Fruit fly (Drosophila melanogaster) whole organism, embryonic: Measurements from ENCODE around the gene CG18748.

Experiments
- CG10267 ChIP-seq: fragments of 200-800 bp; sonication (Bioruptor generic); optimal IDR thresholded peaks from 2 replicates; lab custom pipeline; 2018; ENCODE audit warnings: missing biosample characterization, mild to moderate bottlenecking, missing genetic modification characterization, moderate library complexity
- CG10959 ChIP-seq: fragments of 200-800 bp; sonication (Bioruptor generic); IDR thresholded peaks from 2 replicates; pipeline ENCODE4 v1.3.6; 2022; ENCODE audit warnings: missing biosample characterization, missing genetic modification characterization
- CG12071 ChIP-seq: fragments of 200-800 bp; sonication (Bioruptor generic); optimal IDR thresholded peaks from 3 replicates; lab custom pipeline; 2018; ENCODE audit warnings: missing biosample characterization, mild to moderate bottlenecking, missing genetic modification characterization
- CG12155 ChIP-seq: fragments of 200-800 bp; sonication (Bioruptor generic); optimal IDR thresholded peaks from 3 replicates; lab custom pipeline; 2016; ENCODE audit warnings: missing biosample characterization, missing genetic modification characterization
- CG12942 ChIP-seq: fragments of 200-800 bp; sonication (Bioruptor generic); optimal IDR thresholded peaks from 3 replicates; lab custom pipeline; 2016; ENCODE audit warnings: missing biosample characterization, missing genetic modification characterization
- CG16779 ChIP-seq: fragments of 200-800 bp; sonication (Bioruptor generic); IDR thresholded peaks from 2 replicates; pipeline ENCODE4 v1.3.6; 2022; ENCODE audit warnings: missing biosample characterization, missing genetic modification characterization
- CG17568 ChIP-seq: fragments of 200-800 bp; sonication (Bioruptor generic); optimal IDR thresholded peaks from 2 replicates; lab custom pipeline; 2018; ENCODE audit warnings: missing biosample characterization, mild to moderate bottlenecking, missing genetic modification characterization, moderate library complexity
- CG31441 ChIP-seq: fragments of 200-800 bp; sonication (Bioruptor generic); IDR thresholded peaks from 2 replicates; pipeline ENCODE4 v1.3.6; 2022; ENCODE audit warnings: missing biosample characterization, missing genetic modification characterization
- CG33557 ChIP-seq: fragments of 200-800 bp; sonication (Bioruptor generic); optimal IDR thresholded peaks from 2 replicates; lab custom pipeline; 2019; ENCODE audit warnings: missing biosample characterization, mild to moderate bottlenecking, missing genetic modification characterization, moderate library complexity
- CG3847 ChIP-seq: fragments of 200-800 bp; sonication (Bioruptor generic); IDR thresholded peaks from 2 replicates; pipeline ENCODE4 v1.3.6; 2022; ENCODE audit warnings: missing biosample characterization, missing genetic modification characterization
- CG6654 ChIP-seq: fragments of 200-800 bp; sonication (Bioruptor generic); optimal IDR thresholded peaks from 2 replicates; lab custom pipeline; 2017; ENCODE audit warnings: missing biosample characterization, mild to moderate bottlenecking, missing genetic modification characterization
- CG6791 ChIP-seq: fragments of 200-800 bp; sonication (Bioruptor generic); IDR thresholded peaks from 3 replicates; pipeline ENCODE4 v1.3.6; 2022; ENCODE audit warnings: missing biosample characterization, missing genetic modification characterization; ENCODE audit not compliant: partially characterized antibody
- CG7271 ChIP-seq: fragments of 200-800 bp; sonication (Bioruptor generic); optimal IDR thresholded peaks from 2 replicates; lab custom pipeline; 2018; ENCODE audit warnings: missing biosample characterization, mild to moderate bottlenecking, missing genetic modification characterization, moderate library complexity
- CG8765 ChIP-seq: fragments of 200-800 bp; sonication (Bioruptor generic); IDR thresholded peaks from 2 replicates; pipeline ENCODE4 v1.3.6; 2022; ENCODE audit warnings: missing biosample characterization, missing genetic modification characterization
- D19A ChIP-seq: fragments of 200-800 bp; optimal IDR thresholded peaks from 3 replicates; lab custom pipeline; 2019; ENCODE audit warnings: missing biosample characterization, mild to moderate bottlenecking, missing genetic modification characterization, moderate library complexity
- Deaf1 ChIP-seq: fragments of 200-800 bp; optimal IDR thresholded peaks from 3 replicates; lab custom pipeline; 2019; ENCODE audit warnings: missing biosample characterization, mild to moderate bottlenecking, missing genetic modification characterization, moderate library complexity
- E2f2 ChIP-seq: fragments of 200-800 bp; sonication (Bioruptor generic); IDR thresholded peaks from 2 replicates; pipeline ENCODE4 v1.3.6; 2022; ENCODE audit warnings: missing biosample characterization, missing genetic modification characterization
- GATAe ChIP-seq: fragments of 200-800 bp; sonication (Bioruptor generic); conservative IDR thresholded peaks from 2 replicates; pipeline ENCODE4 v1.3.6; 2022; ENCODE audit warnings: missing biosample characterization, missing genetic modification characterization
- MBD-R2 ChIP-seq: fragments of 200-800 bp; sonication (Bioruptor generic); IDR thresholded peaks from 2 replicates; pipeline ENCODE4 v1.3.6; 2022; ENCODE audit warnings: missing biosample characterization, missing genetic modification characterization
- Myb ChIP-seq: fragments of 200-800 bp; sonication (Bioruptor generic); optimal IDR thresholded peaks from 2 replicates; lab custom pipeline; 2016; ENCODE audit warnings: missing biosample characterization, missing genetic modification characterization
- Ptx1 ChIP-seq: fragments of 200-800 bp; sonication (Bioruptor generic); IDR thresholded peaks from 2 replicates; pipeline ENCODE4 v1.3.6; 2022; ENCODE audit warnings: missing biosample characterization, missing genetic modification characterization
- Side ChIP-seq: fragments of 200-800 bp; sonication (Bioruptor generic); optimal IDR thresholded peaks from 2 replicates; lab custom pipeline; 2016; ENCODE audit warnings: missing biosample characterization, missing genetic modification characterization
- Trl ChIP-seq, 3 experiments: fragments of >200 bp in 2 of 3; fragments of 200-800 bp in 1 of 3; sonication (Bioruptor generic) in 1 of 3; optimal IDR thresholded peaks; 2 replicates in 1 of 3; 3 replicates in 2 of 3; lab custom pipeline; 2016 to 2017; ENCODE audit warnings: missing biosample characterization in 1 of 3, missing genetic modification characterization in 1 of 3
- Vsx1 ChIP-seq: fragments of 200-800 bp; sonication (Bioruptor generic); optimal IDR thresholded peaks from 2 replicates; lab custom pipeline; 2017; ENCODE audit warnings: missing biosample characterization, mild to moderate bottlenecking, missing genetic modification characterization, missing genetic modification reagents
- Xbp1 ChIP-seq: fragments of 200-800 bp; sonication (Bioruptor generic); optimal IDR thresholded peaks from 3 replicates; lab custom pipeline; 2016; ENCODE audit warnings: missing biosample characterization, mild to moderate bottlenecking, missing genetic modification characterization
- ase ChIP-seq: fragments of 200-800 bp; sonication (Bioruptor generic); IDR thresholded peaks from 3 replicates; pipeline ENCODE4 v1.3.6; 2022; ENCODE audit warnings: missing biosample characterization, missing genetic modification characterization
- btn ChIP-seq: fragments of 200-800 bp; sonication (Bioruptor generic); optimal IDR thresholded peaks from 2 replicates; lab custom pipeline; 2016; ENCODE audit warnings: missing biosample characterization, missing genetic modification characterization
- dm ChIP-seq: fragments of 200-800 bp; sonication (Bioruptor generic); optimal IDR thresholded peaks from 3 replicates; lab custom pipeline; 2016; ENCODE audit warnings: missing biosample characterization, missing genetic modification characterization
- dpn ChIP-seq, 2 experiments: fragments of 200-800 bp; sonication (Bioruptor generic); optimal IDR thresholded peaks; 3 replicates each; lab custom pipeline; 2016; ENCODE audit warnings: missing biosample characterization in 2 of 2, missing genetic modification characterization in 2 of 2
- dysf ChIP-seq: fragments of 200-800 bp; sonication (Bioruptor generic); IDR thresholded peaks from 3 replicates; pipeline ENCODE4 v1.3.6; 2022; ENCODE audit warnings: missing biosample characterization, missing genetic modification characterization
- gce ChIP-seq: fragments of 200-800 bp; sonication (Bioruptor generic); IDR thresholded peaks from 3 replicates; pipeline ENCODE4 v1.3.6; 2022; ENCODE audit warnings: missing biosample characterization, missing genetic modification characterization
- kay ChIP-seq: fragments of 200-800 bp; sonication (Bioruptor generic); optimal IDR thresholded peaks from 2 replicates; lab custom pipeline; 2016; ENCODE audit warnings: missing biosample characterization, missing genetic modification characterization
- klu ChIP-seq: fragments of 200-800 bp; sonication (Bioruptor generic); IDR thresholded peaks from 2 replicates; pipeline ENCODE4 v1.3.6; 2022; ENCODE audit warnings: missing biosample characterization, missing genetic modification characterization
- luna ChIP-seq: fragments of 200-800 bp; sonication (Bioruptor generic); optimal IDR thresholded peaks from 2 replicates; lab custom pipeline; 2016; ENCODE audit warnings: missing biosample characterization, missing genetic modification characterization
- oc ChIP-seq: fragments of 200-800 bp; sonication (Bioruptor generic); optimal IDR thresholded peaks from 2 replicates; lab custom pipeline; 2018; ENCODE audit warnings: missing biosample characterization, mild to moderate bottlenecking, missing genetic modification characterization, moderate library complexity
- org-1 ChIP-seq: fragments of 200-800 bp; sonication (Bioruptor generic); optimal IDR thresholded peaks from 2 replicates; lab custom pipeline; 2017; ENCODE audit warnings: missing biosample characterization, missing genetic modification characterization
- pita ChIP-seq: fragments of 200-800 bp; sonication (Bioruptor generic); optimal IDR thresholded peaks from 2 replicates; lab custom pipeline; 2017; ENCODE audit warnings: missing biosample characterization, mild to moderate bottlenecking, missing genetic modification characterization
- psq ChIP-seq: fragments of 200-800 bp; sonication (Bioruptor generic); optimal IDR thresholded peaks from 2 replicates; lab custom pipeline; 2017; ENCODE audit warnings: missing biosample characterization, missing genetic modification characterization
- sim ChIP-seq: fragments of 200-800 bp; sonication (Bioruptor generic); IDR thresholded peaks from 2 replicates; pipeline ENCODE4 v1.3.6; 2022; ENCODE audit warnings: missing biosample characterization, missing genetic modification characterization
- sob ChIP-seq: fragments of 200-800 bp; sonication (Bioruptor generic); IDR thresholded peaks from 2 replicates; pipeline ENCODE4 v1.3.6; 2022; ENCODE audit warnings: missing biosample characterization, missing genetic modification characterization
- tna ChIP-seq: fragments of 200-800 bp; sonication (Bioruptor generic); IDR thresholded peaks from 2 replicates; pipeline ENCODE4 v1.3.6; 2022; ENCODE audit warnings: missing biosample characterization, missing genetic modification characterization; ENCODE audit not compliant: partially characterized antibody
- usp ChIP-seq: fragments of >200 bp; optimal IDR thresholded peaks from 2 replicates; lab custom pipeline; 2017; ENCODE audit warnings: missing biosample characterization, missing genetic modification characterization
- wor ChIP-seq: fragments of 200-800 bp; sonication (Bioruptor generic); IDR thresholded peaks from 2 replicates; pipeline ENCODE4 v1.3.6; 2022; ENCODE audit warnings: missing biosample characterization, missing genetic modification characterization

Gene CG18748

DNA sequence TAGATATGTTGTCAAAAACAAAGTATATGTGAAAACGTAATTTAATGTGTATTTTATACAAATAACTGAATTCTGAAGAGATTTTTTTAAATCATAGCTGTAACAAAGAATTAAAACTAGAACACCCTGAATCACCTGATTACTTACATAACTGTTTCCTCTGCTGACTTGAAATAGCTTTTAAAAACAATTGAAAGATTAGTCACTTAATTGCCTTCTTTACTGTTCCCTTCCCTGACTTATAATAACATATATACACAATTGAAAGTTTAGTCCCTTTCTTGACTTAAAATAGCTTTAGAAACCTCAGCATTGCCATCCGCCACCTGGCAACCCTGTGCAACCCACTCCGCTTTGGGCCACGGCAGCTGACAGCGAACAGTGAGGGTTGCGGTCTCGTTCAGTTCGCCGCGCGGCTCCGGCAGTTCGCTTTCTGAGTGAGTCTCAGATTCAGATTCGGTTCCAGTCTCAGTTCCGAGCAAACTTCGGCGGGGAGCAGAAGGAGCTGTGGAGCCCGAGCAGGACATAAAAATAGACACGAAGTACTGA, 26.3 kb upstream of the CG18748 start, which contains the start of gene CG34384 (continued):
- TF ChIP-seq CG3847 (GFP tag; lab: Robert Waterston, UW) (peak; percentile 29; the same call in 1 of the 2 replicates), CG8765 (GFP tag; lab: Robert Waterston, UW) (peak; percentile 17; the same call in 1 of the 2 replicates)

DNA sequence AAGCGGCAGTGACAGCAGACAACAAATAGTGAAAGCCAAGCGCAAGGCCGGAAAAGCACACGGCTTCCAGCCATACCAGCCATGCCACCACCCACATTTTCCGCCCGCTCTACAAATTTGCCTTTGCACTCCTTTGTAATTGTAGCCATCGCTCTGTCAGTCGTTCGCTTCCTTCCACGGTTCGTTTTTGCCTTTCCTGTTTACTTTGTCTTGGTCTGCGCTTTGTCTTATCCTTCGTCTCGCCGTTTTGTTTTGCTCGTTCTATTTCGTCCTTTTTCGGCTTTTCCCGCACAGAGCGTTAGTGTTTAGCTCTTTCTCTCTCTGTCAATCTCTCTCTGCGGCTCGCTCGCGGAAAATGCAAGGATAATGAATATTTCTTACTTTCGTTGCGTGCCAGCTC, 25.8 kb upstream of the CG18748 start:
- TF ChIP-seq Trl (optimal IDR thresholded peaks at IDR 0.05; lab: Kevin White, UChicago) (peak; percentile 33 to 48), Trl (GFP tag; optimal IDR thresholded peaks at IDR 0.05; lab: Kevin White, UChicago) (no peak), psq (peak; percentile 73), usp (GFP tag; lab: Kevin White, UChicago) (no peak), Deaf1 (tag; lab: Kevin White, UChicago) (peak; percentile 48)

DNA sequence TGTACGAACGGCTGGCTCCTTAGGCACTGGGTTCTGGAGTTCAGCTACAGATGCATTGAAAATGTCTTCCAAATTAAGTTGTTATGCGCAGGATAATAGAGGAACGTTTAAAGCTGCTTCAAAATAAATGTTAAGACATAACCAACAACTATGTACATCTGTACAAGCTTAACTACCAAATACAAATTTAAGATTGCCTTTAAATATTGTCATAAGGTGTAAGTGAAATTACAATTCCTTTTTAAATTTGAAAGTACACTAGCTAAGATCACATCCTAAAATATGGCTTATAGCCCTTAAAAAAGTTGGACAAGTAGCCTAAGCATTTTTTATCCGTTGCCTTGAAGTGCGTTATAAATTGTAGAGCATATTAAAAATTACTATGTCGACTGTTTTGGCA, 23.8 kb upstream of the CG18748 start, which contains the start of gene CG31473:
Gene CG31473 (plus strand): TSS at position 301 of the 400 bp plus-strand sequence.
- TF ChIP-seq CG12155 (GFP tag; lab: Kevin White, UChicago), result no peak
- no peak for TF ChIP-seq luna (GFP tag; lab: Kevin White, UChicago)
- no peak for TF ChIP-seq tna
- no peak for TF ChIP-seq CG16779 (GFP tag; lab: Robert Waterston, UW)
- no peak for TF ChIP-seq CG10959 (GFP tag; lab: Robert Waterston, UW)
- TF ChIP-seq Side (GFP tag; lab: Kevin White, UChicago), result no peak
- TF ChIP-seq btn (GFP tag; lab: Kevin White, UChicago), result no peak
- TF ChIP-seq ase (GFP tag; lab: Robert Waterston, UW), result no peak
- no peak for TF ChIP-seq oc
- no peak for TF ChIP-seq dpn (GFP tag; optimal IDR thresholded peaks at IDR 0.05; lab: Kevin White, UChicago)
- no peak for TF ChIP-seq E2f2
- no peak for TF ChIP-seq wor (GFP tag; lab: Robert Waterston, UW)
- no peak for TF ChIP-seq CG33557 (GFP tag; lab: Kevin White, UChicago)
- TF ChIP-seq gce (GFP tag; lab: Robert Waterston, UW), result no peak
- TF ChIP-seq CG6791, result no peak
- TF ChIP-seq, all 482 proteins: peak for 0

DNA sequence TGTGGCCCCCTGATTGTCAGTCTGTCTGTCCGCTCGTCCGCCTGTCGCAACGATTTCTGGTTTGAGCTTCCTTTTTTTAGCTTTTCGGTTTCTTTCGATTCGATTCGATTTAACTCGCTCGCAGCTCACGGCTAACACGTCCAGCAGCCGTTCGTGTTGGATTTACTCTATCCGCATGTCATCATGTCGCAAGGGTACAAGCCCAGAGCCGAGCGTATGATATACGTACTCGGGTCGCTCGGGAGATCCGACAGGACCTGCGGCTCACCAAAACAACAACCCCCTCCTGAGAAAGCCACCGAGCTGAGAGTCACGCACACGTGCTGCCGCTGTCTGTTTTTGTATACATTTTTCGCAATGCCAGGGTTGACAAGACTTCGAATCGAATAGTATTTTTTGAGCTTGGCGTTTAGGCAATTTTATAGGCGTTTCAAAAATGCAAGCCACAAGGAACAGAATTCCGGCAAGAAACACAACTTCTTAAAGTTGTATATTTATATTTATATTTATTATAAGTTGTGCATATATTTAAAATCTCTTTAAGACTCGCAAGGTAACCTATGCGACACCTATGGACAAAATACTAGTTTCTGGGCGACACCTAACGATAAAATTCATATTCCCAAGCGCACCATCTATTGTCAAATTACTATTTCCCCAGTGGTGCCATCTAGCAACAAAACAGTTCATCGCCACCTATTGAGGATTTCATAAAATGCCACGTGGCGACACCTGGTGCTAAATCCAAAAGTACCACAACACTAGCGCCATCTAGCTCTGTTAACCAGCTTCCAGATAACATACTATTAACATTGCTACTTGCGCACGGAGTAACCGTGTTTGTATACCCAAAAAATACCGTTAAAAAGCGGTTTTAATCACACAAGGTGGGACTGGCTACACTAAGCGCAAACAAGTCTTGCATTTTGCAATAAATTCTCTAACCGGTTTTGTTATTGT, 22.2 kb upstream of the CG18748 start, which contains the start of the genes CG2993 and sgll:
Gene CG2993 (minus strand): TSS at position 353 of the 960 bp plus-strand sequence.
Gene sgll (plus strand): TSS at position 871 of the 960 bp plus-strand sequence.
- TF ChIP-seq org-1 (GFP tag; lab: Kevin White, UChicago) (peak; percentile 83), Myb (GFP tag; lab: Kevin White, UChicago) (peak; percentile 73), CG7271 (tag; lab: Kevin White, UChicago) (peak; percentile 74), dysf (peak; percentile 93), psq (peak; percentile 83), klu (GFP tag; lab: Robert Waterston, UW) (peak; percentile 82), CG12071 (GFP tag; lab: Kevin White, UChicago) (peak; percentile 49), Vsx1 (GFP tag; lab: Kevin White, UChicago) (no peak), pita (GFP tag; lab: Kevin White, UChicago) (peak; percentile 69), GATAe (GFP tag; lab: Robert Waterston, UW) (peak; percentile 45; the same call in 1 of the 2 replicates), CG31441 (GFP tag; lab: Robert Waterston, UW) (peak; percentile 76), CG10267 (tag; lab: Kevin White, UChicago) (peak; percentile 78), CG6654 (peak; percentile 77), sob (GFP tag; lab: Robert Waterston, UW) (peak; percentile 92), kay (peak; percentile 84), D19A (peak; percentile 67), CG17568 (GFP tag; lab: Kevin White, UChicago) (no peak), MBD-R2 (GFP tag; lab: Robert Waterston, UW) (peak; percentile 62), Ptx1 (GFP tag; lab: Robert Waterston, UW) (peak; percentile 96), CG12942 (peak; percentile 92), sim (GFP tag; lab: Robert Waterston, UW) (peak; percentile 44; the same call in 1 of the 2 replicates), Xbp1 (GFP tag; lab: Kevin White, UChicago) (peak; percentile 98), CG3847 (GFP tag; lab: Robert Waterston, UW) (peak; percentile 92), dm (peak; percentile 78)
